Fruit fly (Drosophila melanogaster): Measurements from ENCODE around the gene Klp31E.

Klp31E gene

DNA sequence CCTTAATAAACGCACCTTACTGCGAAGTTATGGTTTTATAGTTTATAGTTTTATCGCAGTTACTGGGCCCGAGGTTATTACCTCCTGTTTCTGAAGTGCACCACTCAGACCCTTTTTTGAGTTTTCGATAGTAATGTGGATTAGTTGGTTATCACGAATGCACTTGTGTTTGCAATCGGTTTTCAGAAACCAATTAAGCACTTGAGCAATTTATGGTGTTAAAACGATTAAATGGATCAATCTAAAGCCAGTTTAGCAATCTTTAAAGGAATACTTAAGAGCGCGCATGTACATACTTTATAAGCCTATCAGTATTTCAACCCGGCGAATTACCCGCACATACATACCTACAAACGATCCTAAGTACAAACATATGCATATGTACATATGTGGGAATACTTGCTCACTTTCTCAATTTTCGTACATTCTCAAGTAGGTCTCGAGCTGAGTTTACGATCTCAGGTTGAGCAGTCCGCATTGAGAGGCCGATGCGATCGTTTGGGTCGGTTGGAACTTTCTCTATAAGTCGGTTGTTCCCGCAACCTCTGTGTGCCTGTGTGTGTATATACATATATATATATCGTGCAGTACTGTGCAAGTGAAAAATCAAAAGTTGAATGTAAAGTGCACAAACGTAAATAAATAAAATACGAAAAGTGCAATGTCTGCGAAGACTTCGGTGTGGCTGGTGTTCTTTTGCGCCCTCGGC lies 43.5 kb downstream of the Klp31E start, which contains the start of the genes LManI and LManII (continued):
- TF ChIP-seq CG33213 (GFP tag; optimal IDR thresholded peaks at IDR 0.05) (no peak), CG5180 (GFP tag; optimal IDR thresholded peaks at IDR 0.05) (no peak), cg (GFP tag; optimal IDR thresholded peaks at IDR 0.05) (peak; percentile 55), CG3163 (GFP tag; optimal IDR thresholded peaks at IDR 0.05) (no peak), Dip3 (GFP tag; optimal IDR thresholded peaks at IDR 0.05) (no peak), Gsc (GFP tag; IDR thresholded peaks at IDR 0.05) (no peak), CG17385 (GFP tag; optimal IDR thresholded peaks at IDR 0.05) (no peak), CG30020 (tag; optimal IDR thresholded peaks at IDR 0.05) (no peak), H2.0 (GFP tag; IDR thresholded peaks at IDR 0.05) (no peak), E2f1 (GFP tag; IDR thresholded peaks at IDR 0.05) (no peak), Stat92E (GFP tag; optimal IDR thresholded peaks at IDR 0.05) (peak in 1 of 3 experiments; percentile 19), zf30C (GFP tag; optimal IDR thresholded peaks at IDR 0.05) (no peak), CG6654 (GFP tag; optimal IDR thresholded peaks at IDR 0.05) (no peak), CG10274 (GFP tag; optimal IDR thresholded peaks at IDR 0.05) (no peak), Chrac-16 (GFP tag; optimal IDR thresholded peaks at IDR 0.05) (no peak), Hmx (GFP tag; optimal IDR thresholded peaks at IDR 0.05) (no peak), scrt (GFP tag; optimal IDR thresholded peaks at IDR 0.05) (no peak), CG1792 (GFP tag; optimal IDR thresholded peaks at IDR 0.05) (no peak), Jarid2 (GFP tag; optimal IDR thresholded peaks at IDR 0.05) (peak; percentile 74), Adf1 (GFP tag; IDR thresholded peaks at IDR 0.05) (no peak)

DNA sequence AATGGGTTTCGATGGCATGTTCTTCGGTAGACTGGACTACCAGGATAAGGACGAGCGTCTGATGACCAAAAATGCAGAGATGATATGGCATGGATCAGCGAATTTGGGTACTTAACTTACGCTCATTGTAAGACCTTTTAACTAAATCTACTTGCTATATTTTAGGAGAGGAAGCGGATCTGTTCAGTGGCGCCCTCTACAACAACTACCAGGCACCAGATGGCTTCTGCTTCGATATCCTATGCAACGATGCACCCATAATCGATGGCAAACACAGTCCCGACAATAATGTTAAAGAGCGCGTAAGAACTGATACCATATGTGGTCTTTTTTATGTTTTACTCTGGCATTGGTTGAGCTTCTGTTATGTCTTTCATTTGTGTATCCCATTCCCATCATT lies 45.2 kb downstream of the Klp31E start:
- TF ChIP-seq so (GFP tag; IDR thresholded peaks at IDR 0.05) (no peak), CG8765 (GFP tag; IDR thresholded peaks at IDR 0.05) (no peak), zf30C (GFP tag; optimal IDR thresholded peaks at IDR 0.05) (no peak), az2 (GFP tag; optimal IDR thresholded peaks at IDR 0.05) (no peak), CG14014 (GFP tag; IDR thresholded peaks at IDR 0.05) (no peak), CG15011 (GFP tag; optimal IDR thresholded peaks at IDR 0.05) (no peak), CG14965 (GFP tag; optimal IDR thresholded peaks at IDR 0.05; ENCODE audit: borderline replicate concordance) (peak; percentile 88), CTCF (GFP tag; optimal IDR thresholded peaks at IDR 0.05) (peak; percentile 80), CG10979 (tag; optimal IDR thresholded peaks at IDR 0.05) (peak; percentile 56), Kr (GFP tag; optimal IDR thresholded peaks at IDR 0.05) (no peak), ERR (GFP tag; optimal IDR thresholded peaks at IDR 0.05) (no peak), CG9727 (GFP tag; optimal IDR thresholded peaks at IDR 0.05) (no peak)

DNA sequence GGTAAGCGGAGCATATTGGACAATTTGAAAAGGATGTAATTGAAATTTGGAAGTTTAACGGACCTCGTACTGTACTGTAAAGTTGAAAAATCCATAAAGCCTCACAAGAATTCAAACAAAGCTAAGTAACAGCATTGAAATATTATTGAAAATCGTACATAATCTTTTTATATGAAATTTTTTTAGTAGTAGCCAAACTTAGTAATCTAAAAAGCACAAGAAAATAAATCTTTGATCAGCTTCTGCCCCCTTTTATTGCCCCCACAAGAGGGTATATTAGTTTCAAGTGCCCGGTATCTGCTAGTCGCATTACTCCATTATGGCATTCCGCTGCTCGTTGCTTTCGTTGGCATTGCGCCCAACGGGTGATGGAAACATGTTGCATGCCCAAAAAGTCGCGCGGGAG lies 53.1 kb downstream of the Klp31E start:
- TF ChIP-seq dmrt99B (tag; optimal IDR thresholded peaks at IDR 0.05) (peak; percentile 80), rib (GFP tag; IDR thresholded peaks at IDR 0.05) (no peak), Usf (GFP tag; optimal IDR thresholded peaks at IDR 0.05) (peak; percentile 15), gem (tag; optimal IDR thresholded peaks at IDR 0.05) (peak; percentile 73), Vsx1 (GFP tag; optimal IDR thresholded peaks at IDR 0.05) (peak; percentile 6), CG17328 (GFP tag; IDR thresholded peaks at IDR 0.05) (no peak), CG7357 (GFP tag; IDR thresholded peaks at IDR 0.05) (peak; percentile 61; the same call in 2 of the 3 replicates), sug (tag; optimal IDR thresholded peaks at IDR 0.05) (no peak), tna (GFP tag; IDR thresholded peaks at IDR 0.05; ENCODE audit: partially characterized antibody) (no peak), jing (GFP tag; optimal IDR thresholded peaks at IDR 0.05) (peak; percentile 8), D19A (tag; optimal IDR thresholded peaks at IDR 0.05) (peak; percentile 64), CG16863 (GFP tag; optimal IDR thresholded peaks at IDR 0.05) (peak; percentile 57), CG30020 (tag; optimal IDR thresholded peaks at IDR 0.05) (no peak), CG9797 (GFP tag; optimal IDR thresholded peaks at IDR 0.05) (no peak), CG11560 (tag; IDR thresholded peaks at IDR 0.05) (no peak), Lpt (GFP tag; optimal IDR thresholded peaks at IDR 0.05) (no peak), CG1792 (GFP tag; optimal IDR thresholded peaks at IDR 0.05) (peak; percentile 37), odd (GFP tag; optimal IDR thresholded peaks at IDR 0.05) (peak; percentile 41), CG3281 (GFP tag; optimal IDR thresholded peaks at IDR 0.05) (peak; percentile 40), CG10209 (GFP tag; optimal IDR thresholded peaks at IDR 0.05) (peak; percentile 17)

All from whole organism, embryonic.